Fruit fly (Drosophila melanogaster): ENCODE data around the gene Pgant6.

Pgant6 gene

DNA sequence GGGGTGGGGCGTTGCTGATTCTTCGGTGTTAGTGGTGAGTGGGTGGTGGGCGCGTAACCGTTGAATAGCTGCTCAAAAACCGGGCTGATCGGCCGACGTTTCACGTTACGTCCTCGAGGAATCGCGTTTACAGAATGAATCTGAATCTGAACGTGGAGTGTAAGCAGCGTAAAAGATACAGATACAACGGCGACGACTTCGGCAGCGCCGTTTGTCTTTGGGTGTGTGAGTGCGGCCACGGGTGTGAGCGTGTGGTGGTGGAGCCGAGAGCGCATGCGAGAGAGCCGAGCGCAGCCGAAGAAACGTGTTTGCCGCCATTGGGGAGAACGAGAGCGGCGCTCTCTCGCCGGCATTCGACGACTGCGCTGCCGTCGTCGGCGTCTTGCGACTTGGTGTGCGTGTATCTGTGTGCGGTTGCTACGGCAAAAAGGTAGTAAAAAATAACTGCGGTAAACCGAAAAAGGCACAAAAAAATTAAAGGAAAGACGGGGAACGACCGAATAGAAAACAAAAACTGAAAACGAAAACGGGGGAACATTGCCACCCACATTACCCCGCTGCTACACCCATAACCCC, 39.0 kb downstream of the Pgant6 start (continued):
- TF ChIP-seq CG14710 (tag; optimal IDR thresholded peaks at IDR 0.05), result no peak
- peak; percentile 53; the same call in 1 of the 2 replicates for TF ChIP-seq sob (GFP tag; IDR thresholded peaks at IDR 0.05)
- TF ChIP-seq aop (GFP tag; IDR thresholded peaks at IDR 0.05), result no peak
- no peak for TF ChIP-seq schlank (tag; optimal IDR thresholded peaks at IDR 0.05)
- peak; percentile 91 for TF ChIP-seq yki (optimal IDR thresholded peaks at IDR 0.05)
- no peak for TF ChIP-seq fu2 (GFP tag; optimal IDR thresholded peaks at IDR 0.05)
- no peak for TF ChIP-seq tio (GFP tag; optimal IDR thresholded peaks at IDR 0.05)
- peak; percentile 94 to 98 for TF ChIP-seq Trl (optimal IDR thresholded peaks at IDR 0.05)
- TF ChIP-seq Trl (GFP tag; optimal IDR thresholded peaks at IDR 0.05), result peak; percentile 63
- TF ChIP-seq HLH54F (GFP tag; optimal IDR thresholded peaks at IDR 0.05), result no peak
- TF ChIP-seq dmrt99B (tag; optimal IDR thresholded peaks at IDR 0.05), result peak; percentile 17
- no peak for TF ChIP-seq CG7963 (GFP tag; IDR thresholded peaks at IDR 0.05; ENCODE audit: partially characterized antibody)
- TF ChIP-seq Xrp1 (GFP tag; IDR thresholded peaks at IDR 0.05), result no peak
- TF ChIP-seq Antp (GFP tag; optimal IDR thresholded peaks at IDR 0.05), result no peak
- peak; percentile 64 for TF ChIP-seq sna (GFP tag; IDR thresholded peaks at IDR 0.05; ENCODE audit: partially characterized antibody)
- TF ChIP-seq slou (GFP tag; optimal IDR thresholded peaks at IDR 0.05), result no peak
- TF ChIP-seq sc (optimal IDR thresholded peaks at IDR 0.05), result no peak
- TF ChIP-seq sc (GFP tag; optimal IDR thresholded peaks at IDR 0.05), result no peak
- no peak for TF ChIP-seq CG14860 (GFP tag; IDR thresholded peaks at IDR 0.05; ENCODE audit: partially characterized antibody)
- peak; percentile 53 for TF ChIP-seq CG10543 (GFP tag; optimal IDR thresholded peaks at IDR 0.05)
- TF ChIP-seq Bdp1 (GFP tag; optimal IDR thresholded peaks at IDR 0.05), result no peak
- no peak for TF ChIP-seq Taf1 (GFP tag; IDR thresholded peaks at IDR 0.05)
- TF ChIP-seq CG4730 (GFP tag; IDR thresholded peaks at IDR 0.05), result no peak
- TF ChIP-seq CG11504 (tag; optimal IDR thresholded peaks at IDR 0.05), result peak; percentile 29
- no peak for TF ChIP-seq hth (optimal IDR thresholded peaks at IDR 0.05)
- no peak for TF ChIP-seq CG8281 (tag; optimal IDR thresholded peaks at IDR 0.05)
- no peak for TF ChIP-seq NFAT (GFP tag; IDR thresholded peaks at IDR 0.05)
- TF ChIP-seq CG14014 (GFP tag; IDR thresholded peaks at IDR 0.05), result no peak
- TF ChIP-seq CG4820 (GFP tag; optimal IDR thresholded peaks at IDR 0.05), result no peak
- TF ChIP-seq pros (GFP tag; optimal IDR thresholded peaks at IDR 0.05), result peak; percentile 96
- TF ChIP-seq Sox100B (GFP tag; optimal IDR thresholded peaks at IDR 0.05), result no peak
- no peak for TF ChIP-seq crc (GFP tag; optimal IDR thresholded peaks at IDR 0.05)
- TF ChIP-seq bowl (GFP tag; IDR thresholded peaks at IDR 0.05), result peak; percentile 36; the same call in 1 of the 2 replicates
- no peak for TF ChIP-seq CG42726 (GFP tag; IDR thresholded peaks at IDR 0.05; ENCODE audit: partially characterized antibody)
- TF ChIP-seq abd-A (tag; optimal IDR thresholded peaks at IDR 0.05), result peak; percentile 79
- TF ChIP-seq zfh1 (GFP tag; IDR thresholded peaks at IDR 0.05), result peak; percentile 9; the same call in 1 of the 3 replicates
- peak; percentile 28; the same call in 1 of the 2 replicates for TF ChIP-seq hbn (GFP tag; IDR thresholded peaks at IDR 0.05; ENCODE audit: partially characterized antibody)
- TF ChIP-seq pan (optimal IDR thresholded peaks at IDR 0.05), result no peak
- peak in 1 of 2 experiments; percentile 38 for TF ChIP-seq pan (GFP tag; optimal IDR thresholded peaks at IDR 0.05 in 1 of 2, IDR thresholded peaks at IDR 0.05 in 1 of 2)
- TF ChIP-seq Doc2 (GFP tag; IDR thresholded peaks at IDR 0.05), result no peak
- TF ChIP-seq ab (GFP tag; optimal IDR thresholded peaks at IDR 0.05), result no peak
- peak in 1 of 2 experiments; percentile 96 for TF ChIP-seq bsh (GFP tag; optimal IDR thresholded peaks at IDR 0.05)
- no peak for TF ChIP-seq pita (GFP tag; optimal IDR thresholded peaks at IDR 0.05)
- TF ChIP-seq grau (tag; optimal IDR thresholded peaks at IDR 0.05), result peak; percentile 13
- no peak for TF ChIP-seq inv (GFP tag; IDR thresholded peaks at IDR 0.05; ENCODE audit: partially characterized antibody)
- no peak for TF ChIP-seq zen (tag; optimal IDR thresholded peaks at IDR 0.05)
- TF ChIP-seq cato (GFP tag; optimal IDR thresholded peaks at IDR 0.05; ENCODE audit: borderline replicate concordance), result no peak
- peak; percentile 31; the same call in 1 of the 2 replicates for TF ChIP-seq CG10321 (GFP tag; IDR thresholded peaks at IDR 0.05)
- no peak for TF ChIP-seq gcm2 (GFP tag; optimal IDR thresholded peaks at IDR 0.05)
- TF ChIP-seq CG8359 (GFP tag; optimal IDR thresholded peaks at IDR 0.05; ENCODE audit: borderline replicate concordance), result peak; percentile 28
- TF ChIP-seq CG31441 (GFP tag; IDR thresholded peaks at IDR 0.05), result peak; percentile 24; the same call in 1 of the 2 replicates

Data from whole organism, embryonic.